Worm (Caenorhabditis elegans): Measurements from ENCODE around the gene F59B10.5.

Gene F59B10.5

DNA sequence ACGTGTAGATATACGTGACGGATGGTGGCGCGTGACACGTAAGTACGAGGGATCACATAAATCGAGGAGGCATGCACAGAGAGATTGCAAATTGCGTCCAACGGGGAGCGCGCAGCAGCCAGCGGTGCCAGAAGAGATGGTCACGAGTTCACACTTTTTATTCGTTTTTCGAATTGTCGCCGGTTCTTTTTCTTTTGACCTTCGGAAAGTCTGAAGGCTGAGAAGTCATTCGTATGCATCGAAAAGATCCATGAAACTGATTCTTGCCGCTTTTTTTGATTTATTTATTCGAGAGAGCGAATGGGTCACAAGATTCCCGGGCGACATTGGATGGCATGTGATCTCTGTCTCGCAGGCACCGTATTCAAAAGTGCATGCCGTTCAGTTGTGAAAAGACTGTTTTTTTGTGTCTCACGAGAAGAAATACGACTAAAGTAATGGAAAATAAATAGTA is 35.5 kb upstream of the F59B10.5 start:
- TF ChIP-seq ceh-39 (tag; optimal IDR thresholded peaks at IDR 0.05) = no peak
- no peak for TF ChIP-seq cnd-1 (tag; optimal IDR thresholded peaks at IDR 0.05)
- TF ChIP-seq nhr-28 (tag; optimal IDR thresholded peaks at IDR 0.05) = no peak
- TF ChIP-seq unc-62 (GFP tag; optimal IDR thresholded peaks at IDR 0.05) = no peak
- TF ChIP-seq blmp-1 (tag; optimal IDR thresholded peaks at IDR 0.05) = no peak
- TF ChIP-seq unc-39 (tag; optimal IDR thresholded peaks at IDR 0.05) = no peak
- TF ChIP-seq lsy-2 (tag; optimal IDR thresholded peaks at IDR 0.05) = no peak
- TF ChIP-seq ceh-43 (GFP tag; optimal IDR thresholded peaks at IDR 0.05) = no peak
- TF ChIP-seq lin-13 (tag; optimal IDR thresholded peaks at IDR 0.05) = no peak
- no peak for TF ChIP-seq mls-2 (tag; optimal IDR thresholded peaks at IDR 0.05)
- no peak for TF ChIP-seq mab-5 (tag; optimal IDR thresholded peaks at IDR 0.05)
- no peak for TF ChIP-seq ham-2 (GFP tag; optimal IDR thresholded peaks at IDR 0.05)
- no peak for TF ChIP-seq nhr-12 (tag; optimal IDR thresholded peaks at IDR 0.05)
- no peak for TF ChIP-seq unc-120 (tag; optimal IDR thresholded peaks at IDR 0.05; ENCODE audit: poor library complexity, severe bottlenecking)
- no peak for TF ChIP-seq snpc-4 (tag; optimal IDR thresholded peaks at IDR 0.05)
- no peak for TF ChIP-seq flh-1 (GFP tag; optimal IDR thresholded peaks at IDR 0.05)
- no peak for TF ChIP-seq sptf-1 (tag; optimal IDR thresholded peaks at IDR 0.05)
- no peak for TF ChIP-seq nhr-76 (tag; optimal IDR thresholded peaks at IDR 0.05)

DNA sequence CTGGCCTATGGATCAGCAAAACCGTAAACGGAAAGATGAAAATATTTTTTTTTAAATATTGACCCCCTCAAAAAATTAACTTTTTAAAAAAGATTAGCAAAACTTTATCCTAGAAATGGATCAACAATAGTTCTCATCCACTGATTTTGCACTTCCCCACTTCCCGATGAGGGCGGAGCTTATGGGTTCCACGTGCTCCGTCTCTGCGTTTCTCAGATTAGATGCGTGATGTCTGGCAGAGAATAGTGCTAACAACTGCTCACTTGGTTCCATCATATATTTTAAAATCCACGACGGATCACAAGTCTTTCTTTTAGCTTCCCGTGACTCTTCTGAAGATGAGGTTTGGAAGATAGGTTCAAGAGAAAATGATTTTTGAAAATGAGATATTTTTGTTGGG is 34.9 kb upstream of the F59B10.5 start:
- peak; percentile 13 for TF ChIP-seq unc-62 (GFP tag; optimal IDR thresholded peaks at IDR 0.05)
- TF ChIP-seq lsy-2 (tag; optimal IDR thresholded peaks at IDR 0.05) = no peak
- no peak for TF ChIP-seq pha-4 (tag; optimal IDR thresholded peaks at IDR 0.05)
- no peak for TF ChIP-seq unc-39 (tag; optimal IDR thresholded peaks at IDR 0.05)
- TF ChIP-seq nhr-28 (tag; optimal IDR thresholded peaks at IDR 0.05) = no peak
- no peak for TF ChIP-seq flh-1 (GFP tag; optimal IDR thresholded peaks at IDR 0.05)
- TF ChIP-seq ceh-83 (GFP tag; optimal IDR thresholded peaks at IDR 0.05) = no peak
- no peak for TF ChIP-seq lin-13 (tag; optimal IDR thresholded peaks at IDR 0.05)
- TF ChIP-seq mab-5 (tag; optimal IDR thresholded peaks at IDR 0.05) = no peak
- TF ChIP-seq sptf-1 (tag; optimal IDR thresholded peaks at IDR 0.05) = no peak
- no peak for TF ChIP-seq lin-32 (GFP tag; optimal IDR thresholded peaks at IDR 0.05)
- TF ChIP-seq elt-3 (tag; optimal IDR thresholded peaks at IDR 0.05) = no peak
- peak; percentile 85 for TF ChIP-seq hlh-1 (tag; optimal IDR thresholded peaks at IDR 0.05)
- TF ChIP-seq ceh-43 (GFP tag; optimal IDR thresholded peaks at IDR 0.05) = no peak
- no peak for TF ChIP-seq ham-2 (GFP tag; optimal IDR thresholded peaks at IDR 0.05)
- no peak for TF ChIP-seq cnd-1 (tag; optimal IDR thresholded peaks at IDR 0.05)
- no peak for TF ChIP-seq mls-2 (tag; optimal IDR thresholded peaks at IDR 0.05)
- peak; percentile 85 for TF ChIP-seq unc-120 (tag; optimal IDR thresholded peaks at IDR 0.05; ENCODE audit: poor library complexity, severe bottlenecking)
- TF ChIP-seq ztf-11 (tag; optimal IDR thresholded peaks at IDR 0.05) = no peak
- TF ChIP-seq ceh-39 (tag; optimal IDR thresholded peaks at IDR 0.05) = no peak
- TF ChIP-seq nhr-76 (tag; optimal IDR thresholded peaks at IDR 0.05) = no peak
- no peak for TF ChIP-seq nhr-12 (tag; optimal IDR thresholded peaks at IDR 0.05)

DNA sequence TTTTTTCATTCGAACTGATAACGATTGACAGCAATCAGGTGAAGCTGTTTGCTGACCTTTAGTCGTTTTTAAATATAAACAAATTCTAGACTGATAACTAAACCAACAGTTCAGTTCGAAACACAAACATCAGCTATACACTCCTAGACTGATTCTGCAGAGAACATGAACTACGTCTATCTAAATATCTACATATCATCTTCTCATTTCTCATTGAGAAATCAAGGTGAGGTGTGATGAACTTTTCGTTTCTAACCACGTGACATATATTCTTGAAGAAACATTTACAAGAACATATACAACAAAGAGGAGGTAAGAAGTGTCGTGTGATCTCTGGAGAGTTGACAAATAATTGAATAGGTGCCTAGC is 33.7 kb upstream of the F59B10.5 start:
- TF ChIP-seq snpc-4 (tag; optimal IDR thresholded peaks at IDR 0.05) (no peak), elt-1 (tag; optimal IDR thresholded peaks at IDR 0.05; ENCODE audit: borderline replicate concordance, insufficient read depth) (no peak), blmp-1 (tag; optimal IDR thresholded peaks at IDR 0.05) (no peak), M03D4.4 (tag; optimal IDR thresholded peaks at IDR 0.05) (no peak), unc-39 (tag; optimal IDR thresholded peaks at IDR 0.05) (no peak), lsy-2 (tag; optimal IDR thresholded peaks at IDR 0.05) (no peak), nhr-76 (tag; optimal IDR thresholded peaks at IDR 0.05) (no peak), tbx-8 (GFP tag; optimal IDR thresholded peaks at IDR 0.05) (no peak), nhr-2 (tag; optimal IDR thresholded peaks at IDR 0.05) (no peak), ceh-43 (GFP tag; optimal IDR thresholded peaks at IDR 0.05) (no peak), bed-3 (GFP tag; optimal IDR thresholded peaks at IDR 0.05) (no peak), mep-1 (tag; optimal IDR thresholded peaks at IDR 0.05) (no peak), sptf-1 (tag; optimal IDR thresholded peaks at IDR 0.05) (no peak), lin-13 (tag; optimal IDR thresholded peaks at IDR 0.05) (no peak)

DNA sequence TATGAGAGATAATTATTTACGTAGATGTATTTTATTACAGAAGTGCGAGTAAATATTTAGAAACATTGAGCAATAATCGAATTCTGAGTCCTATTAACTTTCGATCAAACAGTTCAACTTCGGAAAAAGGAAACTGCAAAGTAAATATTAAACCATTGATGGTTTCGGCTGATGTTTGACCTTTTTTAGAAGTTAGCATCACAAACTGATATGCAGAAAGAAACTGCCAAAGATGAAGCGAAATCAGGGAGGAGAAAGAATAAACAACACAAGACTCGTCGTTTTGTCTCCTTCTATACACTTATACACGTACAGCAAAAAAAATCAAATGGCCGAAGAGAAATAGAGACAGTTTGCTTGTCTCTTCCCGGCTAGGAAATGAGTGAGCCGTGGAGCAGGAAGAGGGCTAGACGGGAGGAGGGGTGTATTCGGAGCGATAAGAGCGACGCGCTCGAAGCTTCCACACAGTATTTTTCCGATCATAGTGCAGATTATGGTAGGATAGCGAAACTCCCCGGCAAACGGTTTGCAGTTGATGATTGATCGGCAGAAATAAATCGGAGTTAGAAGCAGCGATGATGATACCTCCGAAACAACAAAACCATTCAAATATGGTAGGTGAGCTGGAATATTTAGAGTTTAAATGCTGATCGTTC is 33.2 kb upstream of the F59B10.5 start:
- TF ChIP-seq ces-1 (GFP tag; optimal IDR thresholded peaks at IDR 0.05) = no peak
- no peak for TF ChIP-seq nhr-76 (tag; optimal IDR thresholded peaks at IDR 0.05)
- no peak for TF ChIP-seq tbx-8 (GFP tag; optimal IDR thresholded peaks at IDR 0.05)
- no peak for TF ChIP-seq ceh-39 (tag; optimal IDR thresholded peaks at IDR 0.05)
- no peak for TF ChIP-seq sptf-1 (tag; optimal IDR thresholded peaks at IDR 0.05)
- TF ChIP-seq unc-62 (GFP tag; optimal IDR thresholded peaks at IDR 0.05) = no peak
- no peak for TF ChIP-seq unc-120 (tag; optimal IDR thresholded peaks at IDR 0.05; ENCODE audit: poor library complexity, severe bottlenecking)
